Worm (Caenorhabditis elegans): ENCODE results near the gene F26H11.8.

DNA sequence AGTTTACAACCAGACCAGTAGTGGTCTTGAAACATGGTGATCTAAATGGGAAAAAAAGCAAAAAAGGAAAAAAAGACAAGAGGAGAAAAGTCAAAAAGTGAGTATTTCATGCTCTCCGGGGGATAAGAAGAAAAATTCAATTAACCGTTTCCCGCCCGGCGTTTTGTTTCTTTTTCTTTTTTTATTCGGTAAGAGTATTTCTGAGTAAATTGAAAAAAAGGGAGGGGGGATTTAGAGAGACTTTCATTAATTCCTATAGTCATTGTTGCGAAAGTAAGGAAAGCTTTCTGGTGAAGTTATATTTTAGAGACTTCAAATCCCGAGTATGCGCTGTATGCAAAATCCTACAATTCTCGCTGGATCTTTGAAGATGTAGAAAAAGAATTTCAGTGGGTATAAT lies 39.4 kb downstream of the F26H11.8 start:
- TF ChIP-seq T22C8.4 (GFP tag; IDR thresholded peaks at IDR 0.05) (no peak), flt-1 (GFP tag; IDR thresholded peaks at IDR 0.05) (no peak), ref-1 (GFP tag; conservative IDR thresholded peaks at IDR 0.05) (no peak), ztf-23 (GFP tag; IDR thresholded peaks at IDR 0.05) (no peak), med-1 (GFP tag; optimal IDR thresholded peaks at IDR 0.05; ENCODE audit: insufficient read depth) (no peak), tab-1 (GFP tag; IDR thresholded peaks at IDR 0.05) (no peak), cog-1 (tag; optimal IDR thresholded peaks at IDR 0.05) (no peak)

Data from whole organism, midembryonic.